Fruit fly (Drosophila melanogaster) whole organism, embryonic: ENCODE measurements around the gene CG13609.

Experiments used
- Atf3 ChIP-seq: fragments of 200-800 bp; sonication (Bioruptor generic); optimal IDR thresholded peaks from 3 replicates; lab custom pipeline; 2016; ENCODE audit warnings: missing biosample characterization, missing genetic modification characterization
- BEAF-32 ChIP-seq: fragments of 200-800 bp; sonication (Bioruptor generic); optimal IDR thresholded peaks from 3 replicates; lab custom pipeline; 2017; ENCODE audit warnings: missing biosample characterization, missing genetic modification characterization, mild to moderate bottlenecking, moderate library complexity, missing genetic modification reagents
- CG10959 ChIP-seq: fragments of 200-800 bp; sonication (Bioruptor generic); IDR thresholded peaks from 2 replicates; pipeline ENCODE4 v1.3.6; 2022; ENCODE audit warnings: missing biosample characterization, missing genetic modification characterization
- CG12155 ChIP-seq: fragments of 200-800 bp; sonication (Bioruptor generic); optimal IDR thresholded peaks from 3 replicates; lab custom pipeline; 2016; ENCODE audit warnings: missing biosample characterization, missing genetic modification characterization
- CG18262 ChIP-seq: fragments of 200-800 bp; optimal IDR thresholded peaks from 3 replicates; lab custom pipeline; 2019; ENCODE audit warnings: missing biosample characterization, mild to moderate bottlenecking, missing genetic modification characterization, moderate library complexity
- CG18476 ChIP-seq: fragments of 200-800 bp; sonication (Bioruptor generic); optimal IDR thresholded peaks from 2 replicates; lab custom pipeline; 2016; ENCODE audit warnings: missing biosample characterization, mild to moderate bottlenecking, missing genetic modification characterization
- CG18619 ChIP-seq: fragments of 200-800 bp; sonication (Bioruptor generic); optimal IDR thresholded peaks from 3 replicates; lab custom pipeline; 2017; ENCODE audit warnings: missing biosample characterization, mild to moderate bottlenecking, missing genetic modification characterization
- CG31224 ChIP-seq: fragments of 200-800 bp; sonication (Bioruptor generic); IDR thresholded peaks from 2 replicates; pipeline ENCODE4 v1.3.6; 2022; ENCODE audit warnings: missing biosample characterization, missing genetic modification characterization
- CG31388 ChIP-seq: fragments of 200-800 bp; sonication (Bioruptor generic); optimal IDR thresholded peaks from 2 replicates; lab custom pipeline; 2016; ENCODE audit warnings: missing biosample characterization, missing genetic modification characterization
- CG33213 ChIP-seq: fragments of 200-800 bp; sonication (Bioruptor generic); optimal IDR thresholded peaks from 3 replicates; lab custom pipeline; 2016; ENCODE audit warnings: missing biosample characterization, missing genetic modification characterization
- CG4820 ChIP-seq: fragments of 200-800 bp; sonication (Bioruptor generic); optimal IDR thresholded peaks from 3 replicates; lab custom pipeline; 2016; ENCODE audit warnings: missing biosample characterization, missing genetic modification characterization
- CG5953 ChIP-seq: fragments of 200-800 bp; sonication (Bioruptor generic); IDR thresholded peaks from 2 replicates; pipeline ENCODE4 v1.3.6; 2022; ENCODE audit warnings: missing biosample characterization, missing genetic modification characterization
- CG7745 ChIP-seq: fragments of 200-800 bp; sonication (Bioruptor generic); optimal IDR thresholded peaks from 2 replicates; lab custom pipeline; 2018; ENCODE audit warnings: missing biosample characterization, mild to moderate bottlenecking, missing genetic modification characterization, moderate library complexity
- D19B ChIP-seq: fragments of 200-800 bp; sonication (Bioruptor generic); optimal IDR thresholded peaks from 2 replicates; lab custom pipeline; 2017; ENCODE audit warnings: missing biosample characterization, mild to moderate bottlenecking, missing genetic modification characterization
- Doc2 ChIP-seq: fragments of 200-800 bp; sonication (Bioruptor generic); IDR thresholded peaks from 2 replicates; pipeline ENCODE4 v1.3.6; 2022; ENCODE audit warnings: missing biosample characterization, missing genetic modification characterization
- Dref ChIP-seq: fragments of 200-800 bp; sonication (Bioruptor generic); IDR thresholded peaks from 2 replicates; pipeline ENCODE4 v1.3.6; 2022; ENCODE audit warnings: missing biosample characterization, missing genetic modification characterization
- ERR ChIP-seq: fragments of 200-800 bp; sonication (Bioruptor generic); optimal IDR thresholded peaks from 2 replicates; lab custom pipeline; 2016; ENCODE audit warnings: missing biosample characterization, missing genetic modification characterization
- GATAe ChIP-seq: fragments of 200-800 bp; sonication (Bioruptor generic); conservative IDR thresholded peaks from 2 replicates; pipeline ENCODE4 v1.3.6; 2022; ENCODE audit warnings: missing biosample characterization, missing genetic modification characterization
- Gug ChIP-seq: fragments of 200-800 bp; sonication (Bioruptor generic); IDR thresholded peaks from 4 replicates; pipeline ENCODE4 v1.3.6; 2022; ENCODE audit warnings: missing biosample characterization, missing genetic modification characterization
- HLHmδ ChIP-seq: fragments of 200-800 bp; sonication (Bioruptor generic); optimal IDR thresholded peaks from 2 replicates; lab custom pipeline; 2018; ENCODE audit warnings: missing biosample characterization, mild to moderate bottlenecking, missing genetic modification characterization, moderate library complexity
- Hr78 ChIP-seq, 2 experiments: fragments of 200-800 bp in 1 of 2; fragments of >200 bp in 1 of 2; sonication (Bioruptor generic) in 1 of 2; optimal IDR thresholded peaks; 2 replicates each; lab custom pipeline; 2017 to 2019; ENCODE audit warnings: missing biosample characterization in 2 of 2, missing genetic modification characterization in 2 of 2, mild to moderate bottlenecking in 1 of 2, moderate library complexity in 1 of 2
- Jarid2 ChIP-seq: fragments of 200-800 bp; sonication (Bioruptor generic); optimal IDR thresholded peaks from 3 replicates; lab custom pipeline; 2017; ENCODE audit warnings: mild to moderate bottlenecking, missing biosample characterization, missing genetic modification reagents, missing genetic modification characterization
- MBD-R2 ChIP-seq: fragments of 200-800 bp; sonication (Bioruptor generic); IDR thresholded peaks from 2 replicates; pipeline ENCODE4 v1.3.6; 2022; ENCODE audit warnings: missing biosample characterization, missing genetic modification characterization
- Max ChIP-seq: fragments of 200-800 bp; sonication (Bioruptor generic); optimal IDR thresholded peaks from 2 replicates; lab custom pipeline; 2016; ENCODE audit warnings: missing biosample characterization, mild to moderate bottlenecking, missing genetic modification characterization
- NFAT ChIP-seq: fragments of 200-800 bp; sonication (Bioruptor generic); IDR thresholded peaks from 2 replicates; pipeline ENCODE4 v1.3.6; 2022; ENCODE audit warnings: missing biosample characterization, missing genetic modification characterization
- Nf-YA ChIP-seq: fragments of 200-800 bp; sonication (Bioruptor generic); IDR thresholded peaks from 2 replicates; pipeline ENCODE4 v1.3.6; 2022; ENCODE audit warnings: missing biosample characterization, missing genetic modification characterization
- Sin3A ChIP-seq: fragments of >200 bp; optimal IDR thresholded peaks from 2 replicates; lab custom pipeline; 2018
- Sox100B ChIP-seq: fragments of 200-800 bp; sonication (Bioruptor generic); optimal IDR thresholded peaks from 3 replicates; lab custom pipeline; 2018; ENCODE audit warnings: missing biosample characterization, mild to moderate bottlenecking, missing genetic modification characterization
- Sox102F ChIP-seq: fragments of 200-800 bp; sonication (Bioruptor generic); optimal IDR thresholded peaks from 2 replicates; lab custom pipeline; 2018; ENCODE audit warnings: missing biosample characterization, mild to moderate bottlenecking, missing genetic modification characterization, moderate library complexity
- Ssrp ChIP-seq: fragments of 200-800 bp; sonication (Bioruptor generic); optimal IDR thresholded peaks from 2 replicates; lab custom pipeline; 2018; ENCODE audit warnings: missing biosample characterization, mild to moderate bottlenecking, missing genetic modification characterization, moderate library complexity
- TFAM ChIP-seq: fragments of 200-800 bp; sonication (Bioruptor generic); optimal IDR thresholded peaks from 2 replicates; lab custom pipeline; 2017; ENCODE audit warnings: missing biosample characterization, missing genetic modification characterization, inconsistent platforms
- Xbp1 ChIP-seq: fragments of 200-800 bp; sonication (Bioruptor generic); optimal IDR thresholded peaks from 3 replicates; lab custom pipeline; 2016; ENCODE audit warnings: missing biosample characterization, mild to moderate bottlenecking, missing genetic modification characterization
- ab ChIP-seq: fragments of 200-800 bp; sonication (Bioruptor generic); optimal IDR thresholded peaks from 2 replicates; lab custom pipeline; 2016; ENCODE audit warnings: missing biosample characterization, missing genetic modification characterization
- aop ChIP-seq: fragments of 200-800 bp; sonication (Bioruptor generic); IDR thresholded peaks from 2 replicates; pipeline ENCODE4 v1.3.6; 2022; ENCODE audit warnings: missing biosample characterization, missing genetic modification characterization
- ato ChIP-seq: fragments of 200-800 bp; sonication (Bioruptor generic); IDR thresholded peaks from 2 replicates; pipeline ENCODE4 v1.3.6; 2022; ENCODE audit warnings: missing biosample characterization, missing genetic modification characterization; ENCODE audit not compliant: partially characterized antibody
- az2 ChIP-seq: fragments of 200-800 bp; sonication (Bioruptor generic); optimal IDR thresholded peaks from 3 replicates; lab custom pipeline; 2016; ENCODE audit warnings: missing biosample characterization, missing genetic modification characterization
- bbx ChIP-seq: fragments of 200-800 bp; sonication (Bioruptor generic); IDR thresholded peaks from 2 replicates; pipeline ENCODE4 v1.3.6; 2022; ENCODE audit warnings: missing biosample characterization, missing genetic modification characterization; ENCODE audit not compliant: partially characterized antibody
- fd96Cb ChIP-seq: fragments of 200-800 bp; sonication (Bioruptor generic); optimal IDR thresholded peaks from 2 replicates; lab custom pipeline; 2018; ENCODE audit warnings: missing biosample characterization, mild to moderate bottlenecking, missing genetic modification characterization, moderate library complexity
- gce ChIP-seq: fragments of 200-800 bp; sonication (Bioruptor generic); IDR thresholded peaks from 3 replicates; pipeline ENCODE4 v1.3.6; 2022; ENCODE audit warnings: missing biosample characterization, missing genetic modification characterization
- gem ChIP-seq: fragments of 200-800 bp; sonication (Bioruptor generic); optimal IDR thresholded peaks from 2 replicates; lab custom pipeline; 2019; ENCODE audit warnings: missing biosample characterization, mild to moderate bottlenecking, missing genetic modification characterization, moderate library complexity
- insv ChIP-seq, 2 experiments: fragments of 200-800 bp; sonication (Bioruptor generic); optimal IDR thresholded peaks; 3 replicates each; lab custom pipeline; 2016 to 2018; ENCODE audit warnings: missing biosample characterization in 2 of 2, missing genetic modification characterization in 2 of 2
- kay ChIP-seq: fragments of 200-800 bp; sonication (Bioruptor generic); optimal IDR thresholded peaks from 2 replicates; lab custom pipeline; 2016; ENCODE audit warnings: missing biosample characterization, missing genetic modification characterization
- nerfin-2 ChIP-seq: fragments of 200-800 bp; sonication (Bioruptor generic); IDR thresholded peaks from 2 replicates; pipeline ENCODE4 v1.3.6; 2022; ENCODE audit warnings: missing biosample characterization, missing genetic modification characterization; ENCODE audit not compliant: partially characterized antibody
- peb ChIP-seq: fragments of 200-800 bp; sonication (Bioruptor generic); IDR thresholded peaks from 2 replicates; pipeline ENCODE4 v1.3.6; 2022; ENCODE audit warnings: missing biosample characterization, missing genetic modification characterization
- psq ChIP-seq: fragments of 200-800 bp; sonication (Bioruptor generic); optimal IDR thresholded peaks from 2 replicates; lab custom pipeline; 2017; ENCODE audit warnings: missing biosample characterization, missing genetic modification characterization
- ranshi ChIP-seq: fragments of 200-800 bp; sonication (Bioruptor generic); IDR thresholded peaks from 2 replicates; pipeline ENCODE4 v1.3.6; 2022; ENCODE audit warnings: missing biosample characterization, missing genetic modification characterization
- run ChIP-seq: fragments of 200-800 bp; sonication (Bioruptor generic); optimal IDR thresholded peaks from 3 replicates; lab custom pipeline; 2018; ENCODE audit warnings: missing biosample characterization, mild to moderate bottlenecking, missing genetic modification characterization
- wek ChIP-seq: fragments of 200-800 bp; sonication (Bioruptor generic); optimal IDR thresholded peaks from 3 replicates; lab custom pipeline; 2018; ENCODE audit warnings: missing biosample characterization, mild to moderate bottlenecking, missing genetic modification characterization, moderate library complexity
- zen2 ChIP-seq: fragments of 200-800 bp; sonication (Bioruptor generic); IDR thresholded peaks from 3 replicates; pipeline ENCODE4 v1.3.6; 2022; ENCODE audit warnings: missing biosample characterization, missing genetic modification characterization; ENCODE audit not compliant: partially characterized antibody
- zfh1 ChIP-seq: fragments of 200-800 bp; sonication (Bioruptor generic); IDR thresholded peaks from 3 replicates; pipeline ENCODE4 v1.3.6; 2022; ENCODE audit warnings: missing biosample characterization, missing genetic modification characterization

Gene CG13609

dm6 chr3R:24206341-24207114, 20.3 kb upstream of the CG13609 start (continued):
- TF ChIP-seq fd96Cb (tag; lab: Kevin White, UChicago) (peak; percentile 62), BEAF-32 (GFP tag; lab: Kevin White, UChicago) (no peak), aop (no peak), insv (GFP tag; optimal IDR thresholded peaks at IDR 0.05; lab: Kevin White, UChicago) (no peak), GATAe (GFP tag; lab: Robert Waterston, UW) (no peak), CG31224 (no peak), D19B (GFP tag; lab: Kevin White, UChicago) (no peak), Nf-YA (GFP tag; lab: Robert Waterston, UW) (no peak), gem (tag; lab: Kevin White, UChicago) (peak; percentile 74), Jarid2 (no peak), ato (GFP tag; lab: Robert Waterston, UW) (no peak), az2 (peak; percentile 46), run (tag; lab: Kevin White, UChicago) (no peak), zfh1 (peak; percentile 58; the same call in 1 of the 3 replicates), ERR (GFP tag; lab: Kevin White, UChicago) (no peak), Hr78 (GFP tag; optimal IDR thresholded peaks at IDR 0.05; lab: Kevin White, UChicago) (peak in 1 of 2 experiments; percentile 36), Sox102F (GFP tag; lab: Kevin White, UChicago) (peak; percentile 84), Atf3 (no peak), Doc2 (GFP tag; lab: Robert Waterston, UW) (no peak), TFAM (no peak), zen2 (GFP tag; lab: Robert Waterston, UW) (no peak), Gug (no peak), peb (GFP tag; lab: Robert Waterston, UW) (peak; percentile 48; the same call in 1 of the 2 replicates), CG33213 (GFP tag; lab: Kevin White, UChicago) (no peak), wek (GFP tag; lab: Kevin White, UChicago) (peak; percentile 36), CG10959 (GFP tag; lab: Robert Waterston, UW) (no peak), HLHmδ (GFP tag; lab: Kevin White, UChicago) (no peak), NFAT (no peak), ranshi (GFP tag; lab: Robert Waterston, UW) (no peak), kay (GFP tag; lab: Kevin White, UChicago) (no peak), CG12155 (GFP tag; lab: Kevin White, UChicago) (no peak), Max (no peak), ab (no peak), Sin3A (no peak), gce (GFP tag; lab: Robert Waterston, UW) (peak; percentile 61; the same call in 1 of the 3 replicates), CG4820 (GFP tag; lab: Kevin White, UChicago) (peak; percentile 25), CG18262 (tag; lab: Kevin White, UChicago) (peak; percentile 70), Sox100B (peak; percentile 56), CG7745 (no peak), nerfin-2 (GFP tag; lab: Robert Waterston, UW) (no peak), CG31388 (GFP tag; lab: Kevin White, UChicago) (no peak), Dref (GFP tag; lab: Robert Waterston, UW) (no peak), bbx (no peak), Ssrp (tag; lab: Kevin White, UChicago) (peak; percentile 64), CG5953 (peak; percentile 16; the same call in 1 of the 2 replicates), MBD-R2 (GFP tag; lab: Robert Waterston, UW) (no peak), CG18476 (GFP tag; lab: Kevin White, UChicago) (no peak), Xbp1 (GFP tag; lab: Kevin White, UChicago) (peak; percentile 48), CG18619 (GFP tag; lab: Kevin White, UChicago) (no peak), psq (GFP tag; lab: Kevin White, UChicago) (no peak)
